Worm (Caenorhabditis elegans): Measurements from ENCODE around the gene trcs-1.
"Not testable (repeated sequence)": the region's sequence is repeated elsewhere in the genome, so short reads cannot be mapped to it uniquely, and the experiment has no call there.

Gene trcs-1

DNA sequence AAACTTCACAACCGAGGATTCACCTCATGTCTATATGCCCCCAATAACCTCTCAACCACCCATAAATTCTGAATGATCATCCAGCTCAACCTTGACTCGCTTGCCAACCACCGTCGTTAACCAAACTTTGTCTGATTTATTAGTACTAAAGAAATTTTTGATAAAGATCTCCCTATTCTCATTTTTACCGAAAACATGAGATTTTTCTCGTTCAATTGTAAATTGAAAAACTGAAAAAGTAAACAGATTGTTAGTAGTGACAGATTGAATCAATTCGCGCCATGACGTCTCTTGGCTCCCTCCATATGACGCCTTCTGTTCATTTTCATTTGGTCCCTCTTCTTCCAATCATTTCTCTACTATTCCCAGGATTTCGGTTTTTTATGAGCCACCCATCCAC, 19.3 kb upstream of the trcs-1 start:
- TF ChIP-seq F13H6.1 (tag; optimal IDR thresholded peaks at IDR 0.05) (no peak), mdl-1 (tag; optimal IDR thresholded peaks at IDR 0.05) (no peak), ztf-11 (tag; optimal IDR thresholded peaks at IDR 0.05) (no peak), ceh-16 (tag; optimal IDR thresholded peaks at IDR 0.05) (peak; percentile 39)

DNA sequence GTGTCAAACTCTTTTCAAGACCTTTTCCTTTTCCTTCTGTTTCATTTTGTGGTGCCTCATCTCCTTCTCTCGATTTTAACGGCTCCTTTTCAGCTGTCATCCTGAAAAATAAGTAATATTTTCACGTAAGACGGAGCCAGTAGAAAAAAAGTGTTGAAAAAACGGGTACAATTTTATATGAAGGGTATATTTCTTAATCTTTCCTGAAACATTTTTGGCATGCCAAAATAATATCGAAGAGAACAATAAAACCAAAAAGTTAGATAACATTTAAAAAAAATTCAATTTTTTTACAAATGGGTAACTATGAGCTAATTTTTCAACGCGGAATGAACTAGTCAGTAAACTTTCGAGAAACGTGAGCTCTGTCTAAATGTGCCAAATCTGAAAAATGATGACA, 13.0 kb upstream of the trcs-1 start, which contains the start of gene aat-1:
Gene aat-1 (minus strand): TSS at position 101 of the 400 bp plus-strand sequence.
- no peak for TF ChIP-seq sma-3 (GFP tag; optimal IDR thresholded peaks at IDR 0.05)

DNA sequence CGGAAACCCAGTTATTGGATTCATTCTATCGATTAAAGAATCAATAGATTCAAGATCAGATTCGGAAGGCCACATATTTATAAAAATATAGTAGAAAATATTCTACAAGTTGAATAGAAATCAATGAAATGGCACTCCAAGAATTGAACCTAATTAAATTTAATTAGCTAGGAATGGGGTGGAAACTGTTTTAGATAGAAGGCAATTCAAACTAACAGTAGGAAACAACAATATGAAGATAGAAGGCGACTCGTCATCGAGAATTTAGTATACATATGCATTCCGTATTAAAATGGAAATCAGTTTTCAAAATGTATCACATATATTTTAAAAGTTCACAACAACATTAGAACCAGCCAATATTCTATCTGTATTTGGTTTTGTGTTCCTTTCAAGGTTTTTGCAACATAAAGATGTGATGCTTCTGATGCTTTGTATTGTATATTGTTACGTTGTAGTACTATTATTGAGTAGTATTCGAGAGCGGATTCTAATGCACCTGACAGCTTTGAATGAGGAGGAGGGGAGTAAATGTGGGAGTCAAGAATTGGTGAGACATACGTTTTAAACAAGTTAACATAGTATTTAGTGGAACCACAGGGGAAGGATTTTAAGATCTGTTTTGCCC, 7.3 kb upstream of the trcs-1 start, which contains the start of the genes F27C8.3 and F27C8.2:
Gene F27C8.3 (minus strand): TSS at position 101 of the 628 bp plus-strand sequence.
Gene F27C8.2 (plus strand): TSS at position 578 of the 628 bp plus-strand sequence.
- TF ChIP-seq sma-3 (GFP tag; optimal IDR thresholded peaks at IDR 0.05); gmeb-1 (tag; optimal IDR thresholded peaks at IDR 0.05); dmd-4 (tag; optimal IDR thresholded peaks at IDR 0.05): not testable (repeated sequence)

DNA sequence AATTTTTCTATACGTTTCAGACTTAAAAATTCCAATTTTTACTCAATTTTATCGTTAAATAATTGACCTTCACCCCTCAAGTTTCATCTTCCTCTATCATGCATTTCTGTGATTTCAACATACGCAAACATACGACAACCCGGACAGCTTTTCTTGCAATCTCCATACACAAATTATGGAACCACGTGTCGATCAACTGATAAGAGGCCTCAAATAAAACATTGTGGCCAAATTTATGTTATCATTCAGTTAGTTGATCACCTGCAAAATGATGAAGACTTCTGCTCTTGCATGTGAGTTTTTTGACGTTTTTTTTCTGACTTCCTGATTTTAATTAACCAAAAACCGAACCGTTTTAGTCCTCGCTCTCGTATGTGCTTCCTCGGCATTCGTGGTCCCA, 4.8 kb upstream of the trcs-1 start, which contains the start of gene spp-18:
Gene spp-18 (plus strand): TSS at position 257 of the 400 bp plus-strand sequence.
- TF ChIP-seq mdl-1 (tag; optimal IDR thresholded peaks at IDR 0.05) (peak in 1 of 2 experiments; percentile 21), nhr-21 (tag; optimal IDR thresholded peaks at IDR 0.05) (no peak), crh-2 (tag; optimal IDR thresholded peaks at IDR 0.05) (peak; percentile 60), fos-1 (tag; optimal IDR thresholded peaks at IDR 0.05) (peak; percentile 66), sma-9 (GFP tag; optimal IDR thresholded peaks at IDR 0.05) (peak; percentile 63), sma-9 (tag; optimal IDR thresholded peaks at IDR 0.05) (no peak), snpc-4 (tag; optimal IDR thresholded peaks at IDR 0.05) (no peak), R02D3.7 (tag; optimal IDR thresholded peaks at IDR 0.05) (no peak), nhr-6 (tag; optimal IDR thresholded peaks at IDR 0.05) (no peak), nhr-10 (tag; optimal IDR thresholded peaks at IDR 0.05) (no peak), aly-2 (tag; optimal IDR thresholded peaks at IDR 0.05) (no peak), egl-27 (tag; optimal IDR thresholded peaks at IDR 0.05) (no peak), ztf-1 (GFP tag; conservative IDR thresholded peaks at IDR 0.05) (no peak), elt-1 (tag; optimal IDR thresholded peaks at IDR 0.05) (no peak), mab-5 (tag; optimal IDR thresholded peaks at IDR 0.05) (no peak), lin-39 (tag; optimal IDR thresholded peaks at IDR 0.05) (no peak), dmd-4 (tag; optimal IDR thresholded peaks at IDR 0.05) (no peak), gmeb-1 (tag; optimal IDR thresholded peaks at IDR 0.05) (peak; percentile 32), ceh-16 (tag; optimal IDR thresholded peaks at IDR 0.05) (no peak), lin-11 (tag; optimal IDR thresholded peaks at IDR 0.05) (no peak), unc-55 (GFP tag; optimal IDR thresholded peaks at IDR 0.05) (no peak), nhr-237 (tag; optimal IDR thresholded peaks at IDR 0.05) (no peak), ZK546.5 (tag; optimal IDR thresholded peaks at IDR 0.05) (no peak)

DNA sequence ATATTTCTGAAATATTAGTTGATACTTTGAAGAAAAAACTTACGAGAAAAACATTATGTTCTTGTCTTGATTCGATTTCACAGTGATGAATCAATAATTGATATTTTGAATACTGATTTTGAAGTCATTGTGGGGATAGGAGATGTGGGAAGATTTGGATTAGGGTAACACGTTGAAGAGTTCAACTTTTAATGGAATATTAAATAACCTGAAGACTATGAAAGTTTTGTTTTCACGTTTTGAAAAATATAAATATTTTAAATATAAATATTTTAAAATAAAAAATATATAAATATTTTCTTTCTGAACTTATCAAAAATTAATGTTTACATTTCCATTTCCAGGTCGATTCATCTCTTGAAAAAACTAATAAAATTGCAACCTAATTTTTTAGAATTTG, 3.8 kb upstream of the trcs-1 start, which contains the start of gene pei-1:
Gene pei-1 (minus strand): TSS at position 101 of the 400 bp plus-strand sequence.
- TF ChIP-seq ama-1 (optimal IDR thresholded peaks at IDR 0.05) (no peak), nhr-129 (tag; optimal IDR thresholded peaks at IDR 0.05) (no peak), lin-13 (GFP tag; optimal IDR thresholded peaks at IDR 0.05) (no peak), nhr-77 (tag; optimal IDR thresholded peaks at IDR 0.05) (no peak), unc-39 (tag; optimal IDR thresholded peaks at IDR 0.05) (no peak), ztf-4 (tag; optimal IDR thresholded peaks at IDR 0.05) (no peak), crh-2 (tag; optimal IDR thresholded peaks at IDR 0.05) (no peak), aly-2 (tag; optimal IDR thresholded peaks at IDR 0.05) (no peak), skn-1 (tag; optimal IDR thresholded peaks at IDR 0.05) (no peak), ceh-82 (tag; optimal IDR thresholded peaks at IDR 0.05) (no peak), mbf-1 (tag; optimal IDR thresholded peaks at IDR 0.05) (no peak), blmp-1 (tag; optimal IDR thresholded peaks at IDR 0.05; ENCODE audit: insufficient read depth) (no peak), elt-1 (tag; optimal IDR thresholded peaks at IDR 0.05) (no peak), sma-3 (GFP tag; optimal IDR thresholded peaks at IDR 0.05) (no peak), Y55F3AM.14 (GFP tag; optimal IDR thresholded peaks at IDR 0.05) (no peak), nhr-10 (tag; optimal IDR thresholded peaks at IDR 0.05) (no peak), sma-9 (GFP tag; optimal IDR thresholded peaks at IDR 0.05) (no peak), sma-9 (tag; optimal IDR thresholded peaks at IDR 0.05) (no peak), elt-3 (tag; optimal IDR thresholded peaks at IDR 0.05) (no peak), nhr-6 (tag; optimal IDR thresholded peaks at IDR 0.05) (no peak)

Measured in whole organism, L2 larva.